Worm (Caenorhabditis elegans): ENCODE data around the gene Y54G2A.13.

DNA sequence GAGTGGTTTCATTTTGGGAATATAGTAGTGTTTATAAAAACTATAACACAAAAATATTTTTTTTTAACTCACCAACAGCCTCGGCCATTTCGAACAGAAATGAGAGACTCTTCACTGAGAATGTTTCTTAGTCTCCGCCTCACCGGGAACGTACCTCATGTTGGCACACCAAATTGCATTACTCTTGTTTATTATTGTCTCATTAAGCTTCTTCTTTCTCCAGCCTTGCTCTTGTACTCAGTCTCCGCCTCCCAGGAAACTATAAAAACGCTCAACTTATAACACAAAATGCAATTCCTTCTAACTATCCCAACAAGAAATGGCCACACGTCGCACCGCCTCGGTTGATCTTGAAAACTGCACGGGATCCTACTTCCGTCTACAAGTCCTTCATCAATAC, 13.1 kb upstream of the Y54G2A.13 start, which contains the start of the genes Y54G2A.48 and pudl-1:
- TF ChIP-seq K09A11.1 (tag; optimal IDR thresholded peaks at IDR 0.05; ENCODE audit: insufficient read depth), result no peak
- no peak for TF ChIP-seq fkh-10 (GFP tag; optimal IDR thresholded peaks at IDR 0.05)
- TF ChIP-seq unc-55 (GFP tag; optimal IDR thresholded peaks at IDR 0.05), result no peak
- no peak for TF ChIP-seq ama-1 (optimal IDR thresholded peaks at IDR 0.05)
- no peak for TF ChIP-seq hlh-15 (tag; optimal IDR thresholded peaks at IDR 0.05)
- no peak for TF ChIP-seq nfya-1 (tag; optimal IDR thresholded peaks at IDR 0.05)
- no peak for TF ChIP-seq ceh-18 (tag; optimal IDR thresholded peaks at IDR 0.05)
- TF ChIP-seq tbx-2 (tag; optimal IDR thresholded peaks at IDR 0.05), result no peak
